Worm (Caenorhabditis elegans) whole organism, late embryonic: ENCODE data around the gene aass-1.
A peak's percentile ranks its signal among the peaks of the same experiment; 100 is the strongest.

Experiments
- K02D7.2 ChIP-seq: sonication (generic microtip); optimal IDR thresholded peaks from 2 replicates; lab custom pipeline; 2017; ENCODE audit warnings: mild to moderate bottlenecking, missing genetic modification characterization, missing compliant biosample characterization
- ama-1 ChIP-seq: fragments of 150-350 bp; optimal IDR thresholded peaks from 2 replicates; lab custom pipeline; 2014
- che-1 ChIP-seq: sonication (generic microtip); optimal IDR thresholded peaks from 2 replicates; lab custom pipeline; 2016; ENCODE audit warnings: mild to moderate bottlenecking, missing genetic modification characterization, missing compliant biosample characterization
- elt-2 ChIP-seq: sonication (generic microtip); optimal IDR thresholded peaks from 2 replicates; lab custom pipeline; 2016; ENCODE audit warnings: missing genetic modification reagents, missing genetic modification characterization, missing compliant biosample characterization
- ets-4 ChIP-seq: sonication (generic microtip); optimal IDR thresholded peaks from 2 replicates; lab custom pipeline; 2016; ENCODE audit warnings: missing genetic modification characterization, missing compliant biosample characterization
- fax-1 ChIP-seq: sonication (generic microtip); optimal IDR thresholded peaks from 2 replicates; lab custom pipeline; 2016; ENCODE audit warnings: missing genotype, missing genetic modification characterization, missing compliant biosample characterization
- fkh-10 ChIP-seq: fragments of 150-350 bp; optimal IDR thresholded peaks from 2 replicates; lab custom pipeline; 2014; ENCODE audit warnings: missing biosample characterization, missing genetic modification reagents, missing genetic modification characterization
- hlh-30 ChIP-seq: sonication (generic microtip); optimal IDR thresholded peaks from 2 replicates; lab custom pipeline; 2017; ENCODE audit warnings: antibody characterized with exemption, missing genetic modification characterization, missing compliant biosample characterization; ENCODE audit not compliant: insufficient read depth
- nfya-1 ChIP-seq: sonication (generic microtip); optimal IDR thresholded peaks from 2 replicates; lab custom pipeline; 2017; ENCODE audit warnings: missing genetic modification characterization, mild to moderate bottlenecking, missing compliant biosample characterization, antibody characterized with exemption, moderate library complexity
- nhr-11 ChIP-seq: fragments of 150-350 bp; optimal IDR thresholded peaks from 2 replicates; lab custom pipeline; 2014; ENCODE audit warnings: missing biosample characterization, missing genetic modification characterization
- pax-1 ChIP-seq: fragments of 150-350 bp; optimal IDR thresholded peaks from 2 replicates; lab custom pipeline; 2014; ENCODE audit warnings: missing biosample characterization, missing genetic modification characterization
- pqm-1 ChIP-seq: sonication (generic microtip); optimal IDR thresholded peaks from 2 replicates; lab custom pipeline; 2016; ENCODE audit warnings: missing genetic modification characterization, missing compliant biosample characterization
- unc-55 ChIP-seq: sonication (generic microtip); optimal IDR thresholded peaks from 2 replicates; lab custom pipeline; 2017; ENCODE audit warnings: missing biosample characterization, missing genetic modification reagents, missing genetic modification characterization

DNA sequence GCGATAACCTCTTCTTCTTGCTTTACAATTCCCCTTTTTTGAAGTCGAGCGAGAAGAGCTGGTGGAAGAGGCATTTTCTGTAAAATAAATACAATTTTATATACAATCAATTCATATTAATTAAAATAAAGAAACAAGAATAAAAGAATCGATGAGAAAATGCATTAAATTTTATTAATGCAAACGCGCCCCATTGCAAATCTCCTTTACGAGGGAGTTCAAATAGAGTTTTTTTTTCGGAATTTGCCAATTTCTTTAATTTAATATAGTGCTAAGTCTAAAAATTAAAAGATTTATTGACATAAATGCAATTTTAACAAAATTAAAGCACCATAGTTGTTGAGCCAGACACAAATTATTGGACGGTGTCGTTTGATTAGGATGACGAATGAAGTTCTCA lies 16.7 kb downstream of the aass-1 start, which contains the start of gene pqbp-1.1:
- TF ChIP-seq fax-1 (tag; lab: Kevin White, UChicago) (no peak), nfya-1 (tag; lab: Kevin White, UChicago) (no peak), K02D7.2 (tag; lab: Kevin White, UChicago) (no peak), ets-4 (tag; lab: Kevin White, UChicago) (no peak), elt-2 (tag; lab: Kevin White, UChicago) (peak; percentile 6), pqm-1 (tag; lab: Kevin White, UChicago) (no peak), nhr-11 (tag; lab: Kevin White, UChicago) (no peak), ama-1 (no peak), unc-55 (GFP tag; lab: Kevin White, UChicago) (no peak), fkh-10 (GFP tag; lab: Kevin White, UChicago) (no peak), pax-1 (tag; lab: Kevin White, UChicago) (peak; percentile 48), che-1 (tag; lab: Kevin White, UChicago) (no peak), hlh-30 (no peak)
